Worm (Caenorhabditis elegans) whole organism, young adult: ENCODE results near the gene clc-1.

Experiments used
- B0019.2 ChIP-seq: fragments of 200-800 bp; sonication (Bioruptor generic); conservative IDR thresholded peaks from 2 replicates; pipeline ENCODE4 v1.3.6; 2022; ENCODE audit warnings: missing genetic modification reagents, missing genetic modification characterization, missing compliant biosample characterization
- B0035.1 ChIP-seq: sonication (generic microtip); optimal IDR thresholded peaks from 2 replicates; lab custom pipeline; 2016; ENCODE audit warnings: missing genetic modification characterization, mild to moderate bottlenecking, missing compliant biosample characterization, missing genotype, missing genetic modification reagents
- B0336.3 ChIP-seq: fragments of 200-800 bp; sonication (Bioruptor generic); IDR thresholded peaks from 2 replicates; pipeline ENCODE4 v1.3.6; 2022; ENCODE audit warnings: missing genetic modification characterization, missing compliant biosample characterization
- F10E7.11 ChIP-seq: sonication (generic microtip); optimal IDR thresholded peaks from 2 replicates; lab custom pipeline; 2017; ENCODE audit warnings: mild to moderate bottlenecking, missing genetic modification characterization, moderate library complexity, missing compliant biosample characterization
- F22D6.2 ChIP-seq: sonication (generic microtip); optimal IDR thresholded peaks from 2 replicates; lab custom pipeline; 2016; ENCODE audit warnings: mild to moderate bottlenecking, missing genetic modification characterization, missing compliant biosample characterization
- T26A5.8 ChIP-seq: sonication (generic microtip); optimal IDR thresholded peaks from 2 replicates; lab custom pipeline; 2016; ENCODE audit warnings: missing genetic modification characterization, missing compliant biosample characterization
- Y53G8AR.9 ChIP-seq: fragments of 200-800 bp; sonication (Bioruptor generic); conservative IDR thresholded peaks from 2 replicates; pipeline ENCODE4 v1.3.6; 2022; ENCODE audit warnings: missing genetic modification reagents, missing genetic modification characterization, missing compliant biosample characterization
- Y79H2A.3 ChIP-seq: fragments of 200-800 bp; sonication (Bioruptor generic); conservative IDR thresholded peaks from 2 replicates; pipeline ENCODE4 v1.3.6; 2022; ENCODE audit warnings: missing genetic modification reagents, missing genetic modification characterization, missing compliant biosample characterization
- ZK185.1 ChIP-seq: sonication (generic microtip); optimal IDR thresholded peaks from 2 replicates; lab custom pipeline; 2016; ENCODE audit warnings: mild to moderate bottlenecking, missing genetic modification characterization, missing compliant biosample characterization; ENCODE audit not compliant: poor library complexity, severe bottlenecking
- akir-1 ChIP-seq: fragments of 200-800 bp; sonication (Bioruptor generic); optimal IDR thresholded peaks from 2 replicates; lab custom pipeline; 2018; ENCODE audit warnings: mild to moderate bottlenecking, missing genetic modification characterization, moderate library complexity, missing compliant biosample characterization
- attf-3 ChIP-seq: fragments of 200-800 bp; sonication (Bioruptor generic); conservative IDR thresholded peaks from 2 replicates; pipeline ENCODE4 v1.3.6; 2022; ENCODE audit warnings: missing genetic modification reagents, missing genetic modification characterization, missing compliant biosample characterization
- bed-1 ChIP-seq: fragments of 200-800 bp; sonication (Bioruptor generic); IDR thresholded peaks from 2 replicates; pipeline ENCODE4 v1.3.6; 2022; ENCODE audit warnings: missing genetic modification reagents, missing genetic modification characterization, missing compliant biosample characterization
- ceh-27 ChIP-seq: fragments of 200-800 bp; sonication (Bioruptor generic); optimal IDR thresholded peaks from 2 replicates; lab custom pipeline; 2018; ENCODE audit warnings: mild to moderate bottlenecking, missing genetic modification characterization, moderate library complexity, missing compliant biosample characterization
- ceh-40 ChIP-seq: fragments of 200-800 bp; sonication (Bioruptor generic); IDR thresholded peaks from 2 replicates; pipeline ENCODE4 v1.3.6; 2022; ENCODE audit warnings: missing genetic modification characterization, missing compliant biosample characterization
- ceh-91 ChIP-seq: fragments of 200-800 bp; sonication (Bioruptor generic); IDR thresholded peaks from 2 replicates; pipeline ENCODE4 v1.3.6; 2022; ENCODE audit warnings: missing genetic modification reagents, missing genetic modification characterization, missing compliant biosample characterization
- chd-7 ChIP-seq: sonication (generic microtip); optimal IDR thresholded peaks from 2 replicates; lab custom pipeline; 2016; ENCODE audit warnings: mild to moderate bottlenecking, missing genetic modification characterization, moderate library complexity, missing compliant biosample characterization
- dpff-1 ChIP-seq: sonication (generic microtip); optimal IDR thresholded peaks from 2 replicates; lab custom pipeline; 2017; ENCODE audit warnings: mild to moderate bottlenecking, missing genetic modification characterization, missing compliant biosample characterization
- dpl-1 ChIP-seq: fragments of 150-350 bp; optimal IDR thresholded peaks from 2 replicates; lab custom pipeline; 2014; ENCODE audit warnings: missing biosample characterization, missing genetic modification reagents, missing genetic modification characterization
- efl-1 ChIP-seq: fragments of 150-350 bp; optimal IDR thresholded peaks from 2 replicates; lab custom pipeline; 2014; ENCODE audit warnings: missing biosample characterization, missing genetic modification reagents, missing genetic modification characterization
- fkh-3 ChIP-seq: sonication (generic microtip); optimal IDR thresholded peaks from 2 replicates; lab custom pipeline; 2016; ENCODE audit warnings: mild to moderate bottlenecking, missing genetic modification characterization, missing compliant biosample characterization
- him-1 ChIP-seq: sonication (generic microtip); optimal IDR thresholded peaks from 2 replicates; lab custom pipeline; 2016; ENCODE audit warnings: missing genotype, missing genetic modification reagents, missing genetic modification characterization, missing compliant biosample characterization
- hlh-12 ChIP-seq: sonication (generic microtip); optimal IDR thresholded peaks from 2 replicates; lab custom pipeline; 2016; ENCODE audit warnings: missing genetic modification characterization, missing compliant biosample characterization
- hlh-26 ChIP-seq: fragments of 200-800 bp; sonication (Bioruptor generic); conservative IDR thresholded peaks from 2 replicates; pipeline ENCODE4 v1.3.6; 2022; ENCODE audit warnings: missing genetic modification reagents, missing genetic modification characterization, missing compliant biosample characterization
- hsf-1 ChIP-seq: fragments of 200-800 bp; sonication (Bioruptor generic); IDR thresholded peaks from 2 replicates; pipeline ENCODE4 v1.3.6; 2022; ENCODE audit warnings: missing genetic modification reagents, missing genetic modification characterization, missing compliant biosample characterization
- let-526 ChIP-seq: fragments of 200-800 bp; sonication (Bioruptor generic); IDR thresholded peaks from 2 replicates; pipeline ENCODE4 v1.3.6; 2022; ENCODE audit warnings: missing genetic modification reagents, missing genetic modification characterization, missing compliant biosample characterization
- lin-40 ChIP-seq: sonication (generic microtip); optimal IDR thresholded peaks from 2 replicates; lab custom pipeline; 2016; ENCODE audit warnings: missing genetic modification characterization, mild to moderate bottlenecking, missing compliant biosample characterization, missing genotype, missing genetic modification reagents
- lin-54 ChIP-seq: fragments of 200-800 bp; sonication (Bioruptor generic); optimal IDR thresholded peaks from 2 replicates; lab custom pipeline; 2018; ENCODE audit warnings: mild to moderate bottlenecking, missing genetic modification characterization, missing compliant biosample characterization
- madf-10 ChIP-seq: sonication (generic microtip); optimal IDR thresholded peaks from 2 replicates; lab custom pipeline; 2016; ENCODE audit warnings: mild to moderate bottlenecking, missing genetic modification characterization, missing compliant biosample characterization
- madf-6 ChIP-seq: fragments of 200-800 bp; sonication (Bioruptor generic); IDR thresholded peaks from 2 replicates; pipeline ENCODE4 v1.3.6; 2022; ENCODE audit warnings: missing genetic modification reagents, missing genetic modification characterization, missing compliant biosample characterization
- madf-8 ChIP-seq: fragments of 200-800 bp; sonication (Bioruptor generic); conservative IDR thresholded peaks from 2 replicates; pipeline ENCODE4 v1.3.6; 2022; ENCODE audit warnings: missing genetic modification reagents, missing genetic modification characterization, missing compliant biosample characterization
- mel-28 ChIP-seq: sonication (generic microtip); optimal IDR thresholded peaks from 2 replicates; lab custom pipeline; 2016; ENCODE audit warnings: borderline replicate concordance, mild to moderate bottlenecking, missing genetic modification characterization, missing compliant biosample characterization
- nfya-2 ChIP-seq: fragments of 200-800 bp; sonication (Bioruptor generic); IDR thresholded peaks from 2 replicates; pipeline ENCODE4 v1.3.6; 2022; ENCODE audit warnings: missing genetic modification reagents, missing genetic modification characterization, missing compliant biosample characterization
- pha-4 ChIP-seq: fragments of 150-350 bp; sonication (generic microtip); optimal IDR thresholded peaks from 2 replicates; lab custom pipeline; 2014; ENCODE audit warnings: missing biosample characterization, missing genetic modification reagents, missing genetic modification characterization
- sdz-38 ChIP-seq: sonication (generic microtip); optimal IDR thresholded peaks from 2 replicates; lab custom pipeline; 2016; ENCODE audit warnings: missing genotype, missing genetic modification characterization, missing compliant biosample characterization
- snpc-1.3 ChIP-seq: sonication (generic microtip); optimal IDR thresholded peaks from 2 replicates; lab custom pipeline; 2017; ENCODE audit warnings: missing genetic modification characterization, mild to moderate bottlenecking, missing compliant biosample characterization, antibody characterized with exemption, moderate library complexity, missing genotype, missing genetic modification reagents; ENCODE audit not compliant: insufficient read depth
- xnd-1 ChIP-seq: sonication (generic microtip); optimal IDR thresholded peaks from 2 replicates; lab custom pipeline; 2016; ENCODE audit warnings: missing genotype, missing genetic modification reagents, missing genetic modification characterization, missing compliant biosample characterization
- ztf-22 ChIP-seq: fragments of 200-800 bp; sonication (Bioruptor generic); optimal IDR thresholded peaks from 2 replicates; lab custom pipeline; 2018; ENCODE audit warnings: mild to moderate bottlenecking, missing genetic modification characterization, moderate library complexity, missing compliant biosample characterization
- ztf-25 ChIP-seq: fragments of 200-800 bp; sonication (Bioruptor generic); IDR thresholded peaks from 2 replicates; pipeline ENCODE4 v1.3.6; 2022; ENCODE audit warnings: missing genetic modification reagents, missing genetic modification characterization, missing compliant biosample characterization
- ztf-6 ChIP-seq: fragments of 200-800 bp; sonication (Bioruptor generic); IDR thresholded peaks from 2 replicates; pipeline ENCODE4 v1.3.6; 2022; ENCODE audit warnings: missing genetic modification reagents, missing genetic modification characterization, missing compliant biosample characterization

Gene clc-1

ce11 chrX:11073358-11073757, 26.1 kb downstream of the clc-1 start, which contains the start of gene W04G3.5:
Gene W04G3.5, plus strand, starts transcription at chrX:11073658.
- no peak for TF ChIP-seq madf-8 (GFP tag; lab: Robert Waterston, UW)
- no peak for TF ChIP-seq ceh-27
- no peak for TF ChIP-seq ztf-22 (GFP tag; lab: Kevin White, UChicago)
- TF ChIP-seq Y79H2A.3 (GFP tag; lab: Robert Waterston, UW), result no peak
- TF ChIP-seq hlh-26, result no peak
- no peak for TF ChIP-seq efl-1
- no peak for TF ChIP-seq F10E7.11 (tag; lab: Kevin White, UChicago)
- no peak for TF ChIP-seq ceh-40 (GFP tag; lab: Robert Waterston, UW)
- TF ChIP-seq snpc-1.3 (tag; lab: Kevin White, UChicago), result no peak
- TF ChIP-seq attf-3 (GFP tag; lab: Robert Waterston, UW), result no peak
- no peak for TF ChIP-seq fkh-3
- TF ChIP-seq Y53G8AR.9 (GFP tag; lab: Robert Waterston, UW), result no peak
- no peak for TF ChIP-seq F22D6.2 (tag; lab: Kevin White, UChicago)
- TF ChIP-seq, all 124 proteins: peak for 0

ce11 chrX:11076491-11076890, 29.2 kb downstream of the clc-1 start, which contains the start of gene W04G3.12:
Gene W04G3.12, minus strand, starts transcription at chrX:11076801.
- TF ChIP-seq ZK185.1 (tag; lab: Kevin White, UChicago) (no peak), snpc-1.3 (tag; lab: Kevin White, UChicago) (no peak), lin-40 (no peak), xnd-1 (no peak), T26A5.8 (tag; lab: Kevin White, UChicago) (no peak), akir-1 (GFP tag; lab: Kevin White, UChicago) (no peak), madf-6 (no peak), madf-10 (tag; lab: Kevin White, UChicago) (no peak), dpl-1 (no peak), ceh-91 (GFP tag; lab: Robert Waterston, UW) (no peak), nfya-2 (GFP tag; lab: Robert Waterston, UW) (no peak), B0336.3 (no peak), Y53G8AR.9 (GFP tag; lab: Robert Waterston, UW) (no peak), mel-28 (tag; lab: Kevin White, UChicago) (no peak)

ce11 chrX:11078150-11078549, 30.9 kb downstream of the clc-1 start, which contains the start of gene W04G3.10:
Gene W04G3.10, minus strand, starts transcription at chrX:11078250.
- TF ChIP-seq him-1 (tag; lab: Kevin White, UChicago) (no peak), dpff-1 (tag; lab: Kevin White, UChicago) (no peak), B0035.1 (no peak), pha-4 (tag; lab: Kevin White, UChicago) (no peak), bed-1 (GFP tag; lab: Robert Waterston, UW) (no peak), lin-54 (no peak), let-526 (no peak), B0019.2 (GFP tag; lab: Robert Waterston, UW) (no peak), hlh-12 (no peak), ztf-25 (no peak), sdz-38 (no peak), madf-6 (no peak), chd-7 (no peak), ztf-6 (no peak), hsf-1 (no peak), ceh-40 (GFP tag; lab: Robert Waterston, UW) (no peak), ceh-27 (no peak)
